Worm (Caenorhabditis elegans) whole organism, young adult: Measurements from ENCODE around the gene str-217.

Experiments
- B0261.1 ChIP-seq: sonication (generic microtip); optimal IDR thresholded peaks from 2 replicates; lab custom pipeline; 2016; ENCODE audit warnings: mild to moderate bottlenecking, missing genetic modification characterization, moderate library complexity, missing compliant biosample characterization
- B0336.3 ChIP-seq: fragments of 200-800 bp; sonication (Bioruptor generic); IDR thresholded peaks from 2 replicates; pipeline ENCODE4 v1.3.6; 2022; ENCODE audit warnings: missing genetic modification characterization, missing compliant biosample characterization
- C06A6.2 ChIP-seq: fragments of 200-800 bp; sonication (Bioruptor generic); conservative IDR thresholded peaks from 2 replicates; pipeline ENCODE4 v1.3.6; 2022; ENCODE audit warnings: missing genetic modification characterization, missing compliant biosample characterization
- C17E4.6 ChIP-seq: fragments of 200-800 bp; sonication (Bioruptor generic); IDR thresholded peaks from 2 replicates; pipeline ENCODE4 v1.3.6; 2022; ENCODE audit warnings: missing genetic modification reagents, missing genetic modification characterization, missing compliant biosample characterization
- F22D6.2 ChIP-seq: sonication (generic microtip); optimal IDR thresholded peaks from 2 replicates; lab custom pipeline; 2016; ENCODE audit warnings: mild to moderate bottlenecking, missing genetic modification characterization, missing compliant biosample characterization
- F49E8.2 ChIP-seq: sonication (generic microtip); optimal IDR thresholded peaks from 3 replicates; lab custom pipeline; 2017; ENCODE audit warnings: missing genetic modification characterization, mild to moderate bottlenecking, missing compliant biosample characterization, antibody characterized with exemption, moderate library complexity; ENCODE audit not compliant: insufficient read depth
- F57A8.1 ChIP-seq: fragments of 200-800 bp; sonication (Bioruptor generic); optimal IDR thresholded peaks from 2 replicates; lab custom pipeline; 2018; ENCODE audit warnings: mild to moderate bottlenecking, missing genetic modification characterization, moderate library complexity, missing compliant biosample characterization
- F57C9.4 ChIP-seq: sonication (generic microtip); optimal IDR thresholded peaks from 2 replicates; lab custom pipeline; 2017; ENCODE audit warnings: mild to moderate bottlenecking, missing genetic modification characterization, missing compliant biosample characterization
- K12H6.12 ChIP-seq: fragments of 200-800 bp; sonication (Bioruptor generic); optimal IDR thresholded peaks from 2 replicates; lab custom pipeline; 2018; ENCODE audit warnings: mild to moderate bottlenecking, missing genetic modification characterization, missing compliant biosample characterization
- Y79H2A.3 ChIP-seq: fragments of 200-800 bp; sonication (Bioruptor generic); conservative IDR thresholded peaks from 2 replicates; pipeline ENCODE4 v1.3.6; 2022; ENCODE audit warnings: missing genetic modification reagents, missing genetic modification characterization, missing compliant biosample characterization
- Y95B8A.8 ChIP-seq: fragments of 200-800 bp; sonication (Bioruptor generic); IDR thresholded peaks from 2 replicates; pipeline ENCODE4 v1.3.6; 2022; ENCODE audit warnings: missing genetic modification reagents, missing genetic modification characterization, missing compliant biosample characterization
- aptf-2 ChIP-seq: fragments of 200-800 bp; sonication (Bioruptor generic); conservative IDR thresholded peaks from 2 replicates; pipeline ENCODE4 v1.3.6; 2022; ENCODE audit warnings: missing genetic modification reagents, missing genetic modification characterization, missing compliant biosample characterization
- aptf-3 ChIP-seq: fragments of 200-800 bp; sonication (Bioruptor generic); IDR thresholded peaks from 2 replicates; pipeline ENCODE4 v1.3.6; 2022; ENCODE audit warnings: missing genetic modification characterization, missing compliant biosample characterization
- atf-7 ChIP-seq: sonication (generic microtip); optimal IDR thresholded peaks from 2 replicates; lab custom pipeline; 2017; ENCODE audit warnings: mild to moderate bottlenecking, missing genetic modification characterization, missing compliant biosample characterization
- attf-6 ChIP-seq: fragments of 200-800 bp; sonication (Bioruptor generic); IDR thresholded peaks from 2 replicates; pipeline ENCODE4 v1.3.6; 2022; ENCODE audit warnings: missing genetic modification reagents, missing genetic modification characterization, missing compliant biosample characterization
- bed-1 ChIP-seq: fragments of 200-800 bp; sonication (Bioruptor generic); IDR thresholded peaks from 2 replicates; pipeline ENCODE4 v1.3.6; 2022; ENCODE audit warnings: missing genetic modification reagents, missing genetic modification characterization, missing compliant biosample characterization
- bed-2 ChIP-seq: fragments of 200-800 bp; sonication (Bioruptor generic); IDR thresholded peaks from 2 replicates; pipeline ENCODE4 v1.3.6; 2022; ENCODE audit warnings: missing genetic modification reagents, missing genetic modification characterization, missing compliant biosample characterization
- cebp-2 ChIP-seq: fragments of 200-800 bp; sonication (Bioruptor generic); IDR thresholded peaks from 2 replicates; pipeline ENCODE4 v1.3.6; 2022; ENCODE audit warnings: missing genetic modification characterization, missing compliant biosample characterization
- ceh-100 ChIP-seq: fragments of 200-800 bp; sonication (Bioruptor generic); IDR thresholded peaks from 2 replicates; pipeline ENCODE4 v1.3.6; 2022; ENCODE audit warnings: missing genetic modification reagents, missing genetic modification characterization, missing compliant biosample characterization
- ceh-27 ChIP-seq: fragments of 200-800 bp; sonication (Bioruptor generic); optimal IDR thresholded peaks from 2 replicates; lab custom pipeline; 2018; ENCODE audit warnings: mild to moderate bottlenecking, missing genetic modification characterization, moderate library complexity, missing compliant biosample characterization
- ceh-40 ChIP-seq: fragments of 200-800 bp; sonication (Bioruptor generic); IDR thresholded peaks from 2 replicates; pipeline ENCODE4 v1.3.6; 2022; ENCODE audit warnings: missing genetic modification characterization, missing compliant biosample characterization
- ceh-58 ChIP-seq: fragments of 200-800 bp; sonication (Bioruptor generic); IDR thresholded peaks from 2 replicates; pipeline ENCODE4 v1.3.6; 2022; ENCODE audit warnings: missing genetic modification characterization, missing compliant biosample characterization
- dpl-1 ChIP-seq: fragments of 150-350 bp; optimal IDR thresholded peaks from 2 replicates; lab custom pipeline; 2014; ENCODE audit warnings: missing biosample characterization, missing genetic modification reagents, missing genetic modification characterization
- egl-44 ChIP-seq: fragments of 200-800 bp; sonication (Bioruptor generic); IDR thresholded peaks from 2 replicates; pipeline ENCODE4 v1.3.6; 2022; ENCODE audit warnings: missing genetic modification reagents, missing genetic modification characterization, missing compliant biosample characterization
- egrh-3 ChIP-seq: fragments of 200-800 bp; sonication (Bioruptor generic); IDR thresholded peaks from 2 replicates; pipeline ENCODE4 v1.3.6; 2022; ENCODE audit warnings: missing genetic modification reagents, missing genetic modification characterization, missing compliant biosample characterization
- fkh-3 ChIP-seq: sonication (generic microtip); optimal IDR thresholded peaks from 2 replicates; lab custom pipeline; 2016; ENCODE audit warnings: mild to moderate bottlenecking, missing genetic modification characterization, missing compliant biosample characterization
- gei-17 ChIP-seq: fragments of 200-800 bp; sonication (Bioruptor generic); optimal IDR thresholded peaks from 2 replicates; lab custom pipeline; 2018; ENCODE audit warnings: mild to moderate bottlenecking, missing genetic modification characterization, missing compliant biosample characterization
- him-1 ChIP-seq: sonication (generic microtip); optimal IDR thresholded peaks from 2 replicates; lab custom pipeline; 2016; ENCODE audit warnings: missing genotype, missing genetic modification reagents, missing genetic modification characterization, missing compliant biosample characterization
- let-607 ChIP-seq, 2 experiments: fragments of 200-800 bp in 1 of 2; sonication (Bioruptor generic) in 1 of 2; sonication (generic microtip) in 1 of 2; optimal IDR thresholded peaks; 2 replicates each; lab custom pipeline; 2016 to 2018; ENCODE audit warnings: mild to moderate bottlenecking in 2 of 2, missing compliant biosample characterization in 2 of 2, missing genetic modification characterization in 2 of 2, moderate library complexity in 2 of 2, missing genotype in 1 of 2
- mel-28 ChIP-seq: sonication (generic microtip); optimal IDR thresholded peaks from 2 replicates; lab custom pipeline; 2016; ENCODE audit warnings: borderline replicate concordance, mild to moderate bottlenecking, missing genetic modification characterization, missing compliant biosample characterization
- mxl-1 ChIP-seq: sonication (generic microtip); optimal IDR thresholded peaks from 2 replicates; lab custom pipeline; 2016; ENCODE audit warnings: missing genetic modification characterization, missing compliant biosample characterization
- nhr-27 ChIP-seq: fragments of 200-800 bp; sonication (Bioruptor generic); optimal IDR thresholded peaks from 2 replicates; lab custom pipeline; 2018; ENCODE audit warnings: mild to moderate bottlenecking, missing genetic modification characterization, moderate library complexity, missing compliant biosample characterization
- nhr-80 ChIP-seq: sonication (generic microtip); optimal IDR thresholded peaks from 2 replicates; lab custom pipeline; 2016; ENCODE audit warnings: missing genetic modification characterization, missing compliant biosample characterization
- rcor-1 ChIP-seq: fragments of 200-800 bp; sonication (Bioruptor generic); IDR thresholded peaks from 2 replicates; pipeline ENCODE4 v1.3.6; 2022; ENCODE audit warnings: missing genetic modification reagents, missing genetic modification characterization, missing compliant biosample characterization
- sea-2 ChIP-seq: fragments of 200-800 bp; sonication (Bioruptor generic); IDR thresholded peaks from 2 replicates; pipeline ENCODE4 v1.3.6; 2022; ENCODE audit warnings: missing genetic modification characterization, missing compliant biosample characterization
- somi-1 ChIP-seq: fragments of 200-800 bp; sonication (Bioruptor generic); optimal IDR thresholded peaks from 2 replicates; lab custom pipeline; 2018; ENCODE audit warnings: mild to moderate bottlenecking, missing genetic modification characterization, missing compliant biosample characterization
- tbx-9 ChIP-seq: sonication (generic microtip); optimal IDR thresholded peaks from 2 replicates; lab custom pipeline; 2016; ENCODE audit warnings: borderline replicate concordance, missing genetic modification characterization, inconsistent platforms, missing compliant biosample characterization
- tlf-1 ChIP-seq: fragments of 200-800 bp; sonication (Bioruptor generic); optimal IDR thresholded peaks from 2 replicates; lab custom pipeline; 2018; ENCODE audit warnings: mild to moderate bottlenecking, missing genetic modification characterization, missing compliant biosample characterization
- unc-130 ChIP-seq: sonication (generic microtip); optimal IDR thresholded peaks from 2 replicates; lab custom pipeline; 2016; ENCODE audit warnings: missing genetic modification reagents, missing genetic modification characterization, missing compliant biosample characterization
- unc-62 ChIP-seq: fragments of 150-350 bp; optimal IDR thresholded peaks from 2 replicates; lab custom pipeline; 2014; ENCODE audit warnings: missing biosample characterization, missing genetic modification reagents, missing genetic modification characterization
- zim-3 ChIP-seq: sonication (generic microtip); optimal IDR thresholded peaks from 2 replicates; lab custom pipeline; 2017; ENCODE audit warnings: mild to moderate bottlenecking, missing genetic modification characterization, moderate library complexity, missing compliant biosample characterization
- ztf-25 ChIP-seq: fragments of 200-800 bp; sonication (Bioruptor generic); IDR thresholded peaks from 2 replicates; pipeline ENCODE4 v1.3.6; 2022; ENCODE audit warnings: missing genetic modification reagents, missing genetic modification characterization, missing compliant biosample characterization
- ztf-26 ChIP-seq: sonication (generic microtip); optimal IDR thresholded peaks from 2 replicates; lab custom pipeline; 2017; ENCODE audit warnings: missing genetic modification characterization, missing compliant biosample characterization
- ztf-3 ChIP-seq: fragments of 200-800 bp; sonication (Bioruptor generic); optimal IDR thresholded peaks from 2 replicates; lab custom pipeline; 2018; ENCODE audit warnings: mild to moderate bottlenecking, missing genetic modification characterization, missing compliant biosample characterization
- ztf-6 ChIP-seq: fragments of 200-800 bp; sonication (Bioruptor generic); IDR thresholded peaks from 2 replicates; pipeline ENCODE4 v1.3.6; 2022; ENCODE audit warnings: missing genetic modification reagents, missing genetic modification characterization, missing compliant biosample characterization

Gene str-217

ce11 chrV:16965655-16966054 lies 34.4 kb downstream of the str-217 start, which contains the start of gene efl-1 (continued):
- TF ChIP-seq nhr-27 (no peak), somi-1 (GFP tag; lab: Kevin White, UChicago) (peak; percentile 22), B0261.1 (tag; lab: Kevin White, UChicago) (peak; percentile 37), unc-130 (GFP tag; lab: Kevin White, UChicago) (no peak), tlf-1 (peak; percentile 59), him-1 (tag; lab: Kevin White, UChicago) (peak; percentile 28), ztf-25 (GFP tag; lab: Robert Waterston, UW) (no peak), F57A8.1 (GFP tag; lab: Kevin White, UChicago) (no peak), sea-2 (GFP tag; lab: Robert Waterston, UW) (no peak), Y79H2A.3 (no peak), ceh-100 (GFP tag; lab: Robert Waterston, UW) (no peak), C06A6.2 (GFP tag; lab: Robert Waterston, UW) (0 out of 2 replicates have a peak, but pooled peaks have one; percentile 17), let-607 (tag; optimal IDR thresholded peaks at IDR 0.05; lab: Kevin White, UChicago) (peak in 1 of 2 experiments; percentile 22), bed-1 (no peak), F57C9.4 (tag; lab: Kevin White, UChicago) (no peak), nhr-80 (no peak), ztf-3 (GFP tag; lab: Kevin White, UChicago) (peak; percentile 25), B0336.3 (GFP tag; lab: Robert Waterston, UW) (peak; percentile 67; the same call in 1 of the 2 replicates), egl-44 (no peak), F49E8.2 (tag; lab: Kevin White, UChicago) (no peak), gei-17 (GFP tag; lab: Kevin White, UChicago) (no peak), Y95B8A.8 (GFP tag; lab: Robert Waterston, UW) (0 out of 2 replicates have a peak, but pooled peaks have one; percentile 71), atf-7 (tag; lab: Kevin White, UChicago) (no peak), mxl-1 (tag; lab: Kevin White, UChicago) (no peak), ceh-58 (GFP tag; lab: Robert Waterston, UW) (no peak), ceh-40 (GFP tag; lab: Robert Waterston, UW) (no peak), mel-28 (no peak), aptf-3 (GFP tag; lab: Robert Waterston, UW) (no peak), unc-62 (GFP tag; lab: Kevin White, UChicago) (no peak), fkh-3 (tag; lab: Kevin White, UChicago) (no peak), dpl-1 (peak; percentile 98), attf-6 (GFP tag; lab: Robert Waterston, UW) (peak; percentile 96), egrh-3 (GFP tag; lab: Robert Waterston, UW) (no peak), aptf-2 (GFP tag; lab: Robert Waterston, UW) (no peak), rcor-1 (GFP tag; lab: Robert Waterston, UW) (peak; percentile 87), tbx-9 (no peak), F22D6.2 (no peak), ceh-27 (peak; percentile 81), ztf-26 (peak; percentile 52), K12H6.12 (tag; lab: Kevin White, UChicago) (peak; percentile 42), cebp-2 (0 out of 2 replicates have a peak, but pooled peaks have one; percentile 16), ztf-6 (GFP tag; lab: Robert Waterston, UW) (no peak), C17E4.6 (GFP tag; lab: Robert Waterston, UW) (peak; percentile 38; the same call in 1 of the 2 replicates), bed-2 (GFP tag; lab: Robert Waterston, UW) (no peak), zim-3 (tag; lab: Kevin White, UChicago) (no peak)
